Worm (Caenorhabditis elegans) whole organism, young adult: ENCODE measurements around the gene lron-2.

Experiments
- B0035.1 ChIP-seq: sonication (generic microtip); optimal IDR thresholded peaks from 2 replicates; lab custom pipeline; 2016; ENCODE audit warnings: missing genetic modification characterization, mild to moderate bottlenecking, missing compliant biosample characterization, missing genotype, missing genetic modification reagents
- B0261.1 ChIP-seq: sonication (generic microtip); optimal IDR thresholded peaks from 2 replicates; lab custom pipeline; 2016; ENCODE audit warnings: mild to moderate bottlenecking, missing genetic modification characterization, moderate library complexity, missing compliant biosample characterization
- F37B4.10 ChIP-seq: fragments of 200-800 bp; sonication (Bioruptor generic); IDR thresholded peaks from 2 replicates; pipeline ENCODE4 v1.3.6; 2022; ENCODE audit warnings: missing genetic modification characterization, missing compliant biosample characterization
- F39B2.1 ChIP-seq: fragments of 200-800 bp; sonication (Bioruptor generic); IDR thresholded peaks from 2 replicates; pipeline ENCODE4 v1.3.6; 2022; ENCODE audit warnings: missing genetic modification reagents, missing genetic modification characterization, missing compliant biosample characterization
- F57C9.4 ChIP-seq: sonication (generic microtip); optimal IDR thresholded peaks from 2 replicates; lab custom pipeline; 2017; ENCODE audit warnings: mild to moderate bottlenecking, missing genetic modification characterization, missing compliant biosample characterization
- K12H6.12 ChIP-seq: fragments of 200-800 bp; sonication (Bioruptor generic); optimal IDR thresholded peaks from 2 replicates; lab custom pipeline; 2018; ENCODE audit warnings: mild to moderate bottlenecking, missing genetic modification characterization, missing compliant biosample characterization
- T07F8.4 ChIP-seq: sonication (generic microtip); optimal IDR thresholded peaks from 2 replicates; lab custom pipeline; 2016; ENCODE audit warnings: mild to moderate bottlenecking, missing genetic modification characterization, moderate library complexity, missing compliant biosample characterization
- Y79H2A.3 ChIP-seq: fragments of 200-800 bp; sonication (Bioruptor generic); conservative IDR thresholded peaks from 2 replicates; pipeline ENCODE4 v1.3.6; 2022; ENCODE audit warnings: missing genetic modification reagents, missing genetic modification characterization, missing compliant biosample characterization
- aptf-2 ChIP-seq: fragments of 200-800 bp; sonication (Bioruptor generic); conservative IDR thresholded peaks from 2 replicates; pipeline ENCODE4 v1.3.6; 2022; ENCODE audit warnings: missing genetic modification reagents, missing genetic modification characterization, missing compliant biosample characterization
- aptf-3 ChIP-seq: fragments of 200-800 bp; sonication (Bioruptor generic); IDR thresholded peaks from 2 replicates; pipeline ENCODE4 v1.3.6; 2022; ENCODE audit warnings: missing genetic modification characterization, missing compliant biosample characterization
- athp-1 ChIP-seq: sonication (generic microtip); optimal IDR thresholded peaks from 2 replicates; lab custom pipeline; 2017; ENCODE audit warnings: mild to moderate bottlenecking, missing genetic modification characterization, missing compliant biosample characterization
- attf-3 ChIP-seq: fragments of 200-800 bp; sonication (Bioruptor generic); conservative IDR thresholded peaks from 2 replicates; pipeline ENCODE4 v1.3.6; 2022; ENCODE audit warnings: missing genetic modification reagents, missing genetic modification characterization, missing compliant biosample characterization
- cebp-2 ChIP-seq: fragments of 200-800 bp; sonication (Bioruptor generic); IDR thresholded peaks from 2 replicates; pipeline ENCODE4 v1.3.6; 2022; ENCODE audit warnings: missing genetic modification characterization, missing compliant biosample characterization
- ceh-58 ChIP-seq: fragments of 200-800 bp; sonication (Bioruptor generic); IDR thresholded peaks from 2 replicates; pipeline ENCODE4 v1.3.6; 2022; ENCODE audit warnings: missing genetic modification characterization, missing compliant biosample characterization
- ceh-91 ChIP-seq: fragments of 200-800 bp; sonication (Bioruptor generic); IDR thresholded peaks from 2 replicates; pipeline ENCODE4 v1.3.6; 2022; ENCODE audit warnings: missing genetic modification reagents, missing genetic modification characterization, missing compliant biosample characterization
- chd-7 ChIP-seq: sonication (generic microtip); optimal IDR thresholded peaks from 2 replicates; lab custom pipeline; 2016; ENCODE audit warnings: mild to moderate bottlenecking, missing genetic modification characterization, moderate library complexity, missing compliant biosample characterization
- efl-1 ChIP-seq: fragments of 150-350 bp; optimal IDR thresholded peaks from 2 replicates; lab custom pipeline; 2014; ENCODE audit warnings: missing biosample characterization, missing genetic modification reagents, missing genetic modification characterization
- egl-44 ChIP-seq: fragments of 200-800 bp; sonication (Bioruptor generic); IDR thresholded peaks from 2 replicates; pipeline ENCODE4 v1.3.6; 2022; ENCODE audit warnings: missing genetic modification reagents, missing genetic modification characterization, missing compliant biosample characterization
- egrh-3 ChIP-seq: fragments of 200-800 bp; sonication (Bioruptor generic); IDR thresholded peaks from 2 replicates; pipeline ENCODE4 v1.3.6; 2022; ENCODE audit warnings: missing genetic modification reagents, missing genetic modification characterization, missing compliant biosample characterization
- ets-4 ChIP-seq: fragments of 200-800 bp; sonication (Bioruptor generic); optimal IDR thresholded peaks from 2 replicates; lab custom pipeline; 2018; ENCODE audit warnings: mild to moderate bottlenecking, missing genetic modification characterization, missing compliant biosample characterization
- lag-1 ChIP-seq: fragments of 200-800 bp; sonication (Bioruptor generic); IDR thresholded peaks from 2 replicates; pipeline ENCODE4 v1.3.6; 2022; ENCODE audit warnings: missing genetic modification reagents, missing genetic modification characterization, missing compliant biosample characterization
- lsl-1 ChIP-seq: fragments of 200-800 bp; sonication (Bioruptor generic); optimal IDR thresholded peaks from 2 replicates; lab custom pipeline; 2018; ENCODE audit warnings: mild to moderate bottlenecking, missing genetic modification characterization, moderate library complexity, missing compliant biosample characterization
- madf-8 ChIP-seq: fragments of 200-800 bp; sonication (Bioruptor generic); conservative IDR thresholded peaks from 2 replicates; pipeline ENCODE4 v1.3.6; 2022; ENCODE audit warnings: missing genetic modification reagents, missing genetic modification characterization, missing compliant biosample characterization
- mxl-1 ChIP-seq: sonication (generic microtip); optimal IDR thresholded peaks from 2 replicates; lab custom pipeline; 2016; ENCODE audit warnings: missing genetic modification characterization, missing compliant biosample characterization
- nfyb-1 ChIP-seq: fragments of 200-800 bp; sonication (Bioruptor generic); IDR thresholded peaks from 2 replicates; pipeline ENCODE4 v1.3.6; 2022; ENCODE audit warnings: missing genetic modification reagents, missing genetic modification characterization, missing compliant biosample characterization
- nhr-120 ChIP-seq: fragments of 200-800 bp; sonication (Bioruptor generic); IDR thresholded peaks from 2 replicates; pipeline ENCODE4 v1.3.6; 2022; ENCODE audit warnings: missing genetic modification characterization, missing compliant biosample characterization
- nhr-27 ChIP-seq: fragments of 200-800 bp; sonication (Bioruptor generic); optimal IDR thresholded peaks from 2 replicates; lab custom pipeline; 2018; ENCODE audit warnings: mild to moderate bottlenecking, missing genetic modification characterization, moderate library complexity, missing compliant biosample characterization
- nhr-80 ChIP-seq: sonication (generic microtip); optimal IDR thresholded peaks from 2 replicates; lab custom pipeline; 2016; ENCODE audit warnings: missing genetic modification characterization, missing compliant biosample characterization
- pbrm-1 ChIP-seq: fragments of 200-800 bp; sonication (Bioruptor generic); IDR thresholded peaks from 2 replicates; pipeline ENCODE4 v1.3.6; 2022; ENCODE audit warnings: missing genetic modification reagents, missing genetic modification characterization, missing compliant biosample characterization
- rec-8 ChIP-seq, 2 experiments: sonication (generic microtip); optimal IDR thresholded peaks; 2 replicates each; lab custom pipeline; 2016; ENCODE audit warnings: mild to moderate bottlenecking in 2 of 2, missing genetic modification characterization in 2 of 2, missing genetic modification reagents in 2 of 2, missing genotype in 2 of 2, missing biosample characterization in 1 of 2, missing compliant biosample characterization in 1 of 2, moderate library complexity in 1 of 2
- somi-1 ChIP-seq: fragments of 200-800 bp; sonication (Bioruptor generic); optimal IDR thresholded peaks from 2 replicates; lab custom pipeline; 2018; ENCODE audit warnings: mild to moderate bottlenecking, missing genetic modification characterization, missing compliant biosample characterization
- sptf-2 ChIP-seq: fragments of 200-800 bp; sonication (Bioruptor generic); optimal IDR thresholded peaks from 2 replicates; lab custom pipeline; 2018; ENCODE audit warnings: mild to moderate bottlenecking, missing genetic modification characterization, missing compliant biosample characterization
- tbp1 ChIP-seq: fragments of 200-800 bp; sonication (Bioruptor generic); optimal IDR thresholded peaks from 2 replicates; lab custom pipeline; 2018; ENCODE audit warnings: mild to moderate bottlenecking, missing genetic modification characterization, missing compliant biosample characterization
- unc-130 ChIP-seq: sonication (generic microtip); optimal IDR thresholded peaks from 2 replicates; lab custom pipeline; 2016; ENCODE audit warnings: missing genetic modification reagents, missing genetic modification characterization, missing compliant biosample characterization
- ztf-26 ChIP-seq: sonication (generic microtip); optimal IDR thresholded peaks from 2 replicates; lab custom pipeline; 2017; ENCODE audit warnings: missing genetic modification characterization, missing compliant biosample characterization
- ztf-3 ChIP-seq: fragments of 200-800 bp; sonication (Bioruptor generic); optimal IDR thresholded peaks from 2 replicates; lab custom pipeline; 2018; ENCODE audit warnings: mild to moderate bottlenecking, missing genetic modification characterization, missing compliant biosample characterization

lron-2 gene

ce11 chrV:9270442-9270841, 16.9 kb downstream of the lron-2 start:
- TF ChIP-seq unc-130 (GFP tag; lab: Kevin White, UChicago) (no peak), K12H6.12 (peak; percentile 6), nhr-27 (tag; lab: Kevin White, UChicago) (no peak), ceh-91 (GFP tag; lab: Robert Waterston, UW) (no peak), ztf-3 (GFP tag; lab: Kevin White, UChicago) (no peak), ztf-26 (tag; lab: Kevin White, UChicago) (no peak), mxl-1 (tag; lab: Kevin White, UChicago) (no peak), somi-1 (GFP tag; lab: Kevin White, UChicago) (peak; percentile 25), F57C9.4 (tag; lab: Kevin White, UChicago) (no peak), B0035.1 (tag; lab: Kevin White, UChicago) (no peak), sptf-2 (no peak), chd-7 (tag; lab: Kevin White, UChicago) (no peak), pbrm-1 (no peak), tbp1 (GFP tag; lab: Kevin White, UChicago) (no peak), lag-1 (GFP tag; lab: Robert Waterston, UW) (no peak)

- no peak for TF ChIP-seq nfyb-1 (GFP tag; lab: Robert Waterston, UW)
Observed at ce11 chrV:9268202-9268601, 19.2 kb downstream of the lron-2 start.

ce11 chrV:9266399-9266798, 21.0 kb downstream of the lron-2 start, which contains the start of gene slc-17.7:
slc-17.7 (minus strand) TSS chrV:9266499.
- TF ChIP-seq athp-1 (tag; lab: Kevin White, UChicago) (no peak), B0035.1 (tag; lab: Kevin White, UChicago) (no peak), ztf-3 (GFP tag; lab: Kevin White, UChicago) (no peak)
- TF ChIP-seq, all 124 proteins: peak for 0

- TF ChIP-seq ceh-58 (GFP tag; lab: Robert Waterston, UW) (no peak), nhr-80 (tag; lab: Kevin White, UChicago) (peak; percentile 10)
Observed at ce11 chrV:9262708-9263107, 24.7 kb downstream of the lron-2 start.

ce11 chrV:9261492-9261891, 25.9 kb downstream of the lron-2 start, which contains the start of gene nhr-36:
nhr-36 (minus strand) TSS chrV:9261592.
- TF ChIP-seq lsl-1 (GFP tag; lab: Kevin White, UChicago) (no peak), aptf-3 (no peak), F37B4.10 (GFP tag; lab: Robert Waterston, UW) (no peak), aptf-2 (GFP tag; lab: Robert Waterston, UW) (no peak), F39B2.1 (GFP tag; lab: Robert Waterston, UW) (no peak), tbp1 (GFP tag; lab: Kevin White, UChicago) (no peak), T07F8.4 (tag; lab: Kevin White, UChicago) (no peak), efl-1 (no peak), B0261.1 (tag; lab: Kevin White, UChicago) (no peak), nhr-120 (GFP tag; lab: Robert Waterston, UW) (no peak)

ce11 chrV:9260411-9260810, 26.9 kb downstream of the lron-2 start:
- TF ChIP-seq pbrm-1: no peak
- no peak for TF ChIP-seq madf-8 (GFP tag; lab: Robert Waterston, UW)
- no peak for TF ChIP-seq ets-4 (GFP tag; lab: Kevin White, UChicago)
- TF ChIP-seq egrh-3: no peak
- TF ChIP-seq attf-3 (GFP tag; lab: Robert Waterston, UW): no peak
- TF ChIP-seq rec-8 (tag; optimal IDR thresholded peaks at IDR 0.05; lab: Kevin White, UChicago): no peak
- no peak for TF ChIP-seq Y79H2A.3
- TF ChIP-seq chd-7 (tag; lab: Kevin White, UChicago): no peak
- no peak for TF ChIP-seq nhr-27 (tag; lab: Kevin White, UChicago)
- TF ChIP-seq K12H6.12: no peak
- no peak for TF ChIP-seq F39B2.1 (GFP tag; lab: Robert Waterston, UW)
- no peak for TF ChIP-seq egl-44 (GFP tag; lab: Robert Waterston, UW)
- no peak for TF ChIP-seq nhr-80 (tag; lab: Kevin White, UChicago)
- no peak for TF ChIP-seq somi-1 (GFP tag; lab: Kevin White, UChicago)
- no peak for TF ChIP-seq cebp-2 (GFP tag; lab: Robert Waterston, UW)
